Worm (Caenorhabditis elegans): ENCODE results near the gene T19H5.7.

The T19H5.7 gene

ce11 chrII:9433609-9434008 is 46.3 kb downstream of the T19H5.7 start, which contains the start of gene kin-15:
kin-15 (minus strand) TSS chrII:9433709.
- TF ChIP-seq egl-18 (GFP tag; IDR thresholded peaks at IDR 0.05) (no peak), akir-1 (GFP tag; optimal IDR thresholded peaks at IDR 0.05) (no peak), sea-2 (GFP tag; IDR thresholded peaks at IDR 0.05) (no peak), mxl-1 (tag; optimal IDR thresholded peaks at IDR 0.05) (no peak), B0261.1 (tag; optimal IDR thresholded peaks at IDR 0.05) (no peak), dox-1 (GFP tag; IDR thresholded peaks at IDR 0.05) (no peak), ceh-79 (tag; optimal IDR thresholded peaks at IDR 0.05) (no peak), mcd-1 (GFP tag; IDR thresholded peaks at IDR 0.05) (no peak), dpff-1 (tag; optimal IDR thresholded peaks at IDR 0.05) (no peak), him-1 (tag; optimal IDR thresholded peaks at IDR 0.05) (no peak), Y67H2A.10 (GFP tag; conservative IDR thresholded peaks at IDR 0.05) (no peak), B0336.3 (GFP tag; IDR thresholded peaks at IDR 0.05) (no peak), tbx-9 (tag; optimal IDR thresholded peaks at IDR 0.05; ENCODE audit: borderline replicate concordance) (no peak), Y56A3A.18 (GFP tag; IDR thresholded peaks at IDR 0.05) (no peak), B0019.2 (GFP tag; conservative IDR thresholded peaks at IDR 0.05) (no peak), snpc-1.3 (tag; optimal IDR thresholded peaks at IDR 0.05; ENCODE audit: insufficient read depth) (no peak), T07F8.4 (tag; optimal IDR thresholded peaks at IDR 0.05) (no peak), C06A6.2 (GFP tag; conservative IDR thresholded peaks at IDR 0.05) (no peak)

- no peak for TF ChIP-seq somi-1 (GFP tag; optimal IDR thresholded peaks at IDR 0.05)
- no peak for TF ChIP-seq cebp-1 (GFP tag; IDR thresholded peaks at IDR 0.05)
- no peak for TF ChIP-seq cebp-1 (tag; optimal IDR thresholded peaks at IDR 0.05)
- TF ChIP-seq Y67H2A.10 (GFP tag; conservative IDR thresholded peaks at IDR 0.05), result no peak
- TF ChIP-seq hsf-1 (GFP tag; IDR thresholded peaks at IDR 0.05), result no peak
Measured at ce11 chrII:9431119-9431518, 48.8 kb downstream of the T19H5.7 start.
